Worm (Caenorhabditis elegans): ENCODE results near the gene K08H10.10.

DNA sequence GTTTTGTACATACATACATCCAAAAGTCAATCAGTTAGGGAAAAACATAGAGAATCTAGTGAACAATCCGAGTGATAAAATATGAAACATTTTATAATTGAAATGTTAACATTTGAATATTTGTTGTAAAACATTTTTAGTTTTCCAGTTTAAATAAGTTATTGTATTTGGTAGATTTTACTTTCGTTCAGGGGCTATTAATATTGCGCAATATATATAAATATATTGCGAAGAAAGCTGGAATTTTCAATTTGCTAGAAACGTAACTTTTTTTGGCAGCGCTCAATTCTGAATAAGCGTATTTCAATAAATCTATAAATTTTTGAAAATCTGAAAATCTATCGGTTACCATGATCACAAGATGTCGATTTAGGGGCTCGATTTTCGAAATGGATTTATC, 6.6 kb downstream of the K08H10.10 start:
- TF ChIP-seq ceh-36 (tag; optimal IDR thresholded peaks at IDR 0.05) (no peak), F13C5.2 (tag; optimal IDR thresholded peaks at IDR 0.05) (no peak), hnd-1 (tag; optimal IDR thresholded peaks at IDR 0.05) (no peak), flt-1 (GFP tag; IDR thresholded peaks at IDR 0.05) (no peak), ets-7 (tag; optimal IDR thresholded peaks at IDR 0.05) (no peak), ama-1 (optimal IDR thresholded peaks at IDR 0.05) (no peak)
